Fruit fly (Drosophila melanogaster) S2 (cell line): ENCODE results near the gene Naa60.

Experiments used
- CG8478 ChIP-seq: fragments of >200 bp; optimal IDR thresholded peaks from 2 replicates; lab custom pipeline; 2018
- CTCF ChIP-seq, 2 experiments: fragments of >200 bp; optimal IDR thresholded peaks; 2 replicates each; lab custom pipeline; 2018

The Naa60 gene

dm6 chr3L:9694169-9694866 lies 32.4 kb upstream of the Naa60 start:
- TF ChIP-seq CTCF (optimal IDR thresholded peaks at IDR 0.05; lab: Kevin White, UChicago) (no peak), CG8478 (lab: Kevin White, UChicago) (no peak)

dm6 chr3L:9694867-9695236 lies 31.8 kb upstream of the Naa60 start:
- TF ChIP-seq CG8478 (lab: Kevin White, UChicago) (no peak), CTCF (optimal IDR thresholded peaks at IDR 0.05; lab: Kevin White, UChicago) (no peak)

dm6 chr3L:9695242-9695641 lies 31.5 kb upstream of the Naa60 start:
- TF ChIP-seq CG8478 (lab: Kevin White, UChicago): no peak
- TF ChIP-seq CTCF (optimal IDR thresholded peaks at IDR 0.05; lab: Kevin White, UChicago): no peak

dm6 chr3L:9695647-9696046 lies 31.0 kb upstream of the Naa60 start:
- TF ChIP-seq CG8478 (lab: Kevin White, UChicago): no peak
- TF ChIP-seq CTCF (optimal IDR thresholded peaks at IDR 0.05; lab: Kevin White, UChicago): no peak

dm6 chr3L:9696650-9697526 lies 29.8 kb upstream of the Naa60 start, which contains the start of gene Prps:
Prps (minus strand) TSS chr3L:9696700.
- no peak for TF ChIP-seq CTCF (optimal IDR thresholded peaks at IDR 0.05; lab: Kevin White, UChicago)
- TF ChIP-seq CG8478 (lab: Kevin White, UChicago): no peak

dm6 chr3L:9697527-9697883 lies 29.2 kb upstream of the Naa60 start:
- TF ChIP-seq CG8478 (lab: Kevin White, UChicago) (no peak), CTCF (optimal IDR thresholded peaks at IDR 0.05; lab: Kevin White, UChicago) (no peak)

dm6 chr3L:9698193-9698642 lies 28.5 kb upstream of the Naa60 start, which contains the start of gene Ubc4:
Ubc4 (plus strand) TSS chr3L:9698336.
- no peak for TF ChIP-seq CTCF (optimal IDR thresholded peaks at IDR 0.05; lab: Kevin White, UChicago)

dm6 chr3L:9703495-9703894 lies 23.2 kb upstream of the Naa60 start, which contains the start of gene CG6761:
CG6761 (minus strand) TSS chr3L:9703595.
- TF ChIP-seq CG8478 (lab: Kevin White, UChicago): no peak
- no peak for TF ChIP-seq CTCF (optimal IDR thresholded peaks at IDR 0.05; lab: Kevin White, UChicago)

dm6 chr3L:9704162-9704748 lies 22.4 kb upstream of the Naa60 start, which contains the start of gene CG16711:
CG16711 (plus strand) TSS chr3L:9704331.
- no peak for TF ChIP-seq CG8478 (lab: Kevin White, UChicago)
- no peak for TF ChIP-seq CTCF (optimal IDR thresholded peaks at IDR 0.05; lab: Kevin White, UChicago)

dm6 chr3L:9705591-9705990 lies 21.1 kb upstream of the Naa60 start:
- TF ChIP-seq CTCF (optimal IDR thresholded peaks at IDR 0.05; lab: Kevin White, UChicago) (no peak), CG8478 (lab: Kevin White, UChicago) (no peak)

- no peak for TF ChIP-seq CTCF (optimal IDR thresholded peaks at IDR 0.05; lab: Kevin White, UChicago)
- TF ChIP-seq CG8478 (lab: Kevin White, UChicago): no peak
Measured at dm6 chr3L:9708797-9709196, 17.9 kb upstream of the Naa60 start.

dm6 chr3L:9711203-9711602 lies 15.5 kb upstream of the Naa60 start:
- no peak for TF ChIP-seq CG8478 (lab: Kevin White, UChicago)
- no peak for TF ChIP-seq CTCF (optimal IDR thresholded peaks at IDR 0.05; lab: Kevin White, UChicago)

dm6 chr3L:9712066-9712789 lies 14.5 kb upstream of the Naa60 start:
- no peak for TF ChIP-seq CG8478 (lab: Kevin White, UChicago)

dm6 chr3L:9713383-9713827 lies 13.3 kb upstream of the Naa60 start, which contains the start of gene SH3PX1:
SH3PX1 (minus strand) TSS chr3L:9713827.
- no peak for TF ChIP-seq CG8478 (lab: Kevin White, UChicago)
- no peak for TF ChIP-seq CTCF (optimal IDR thresholded peaks at IDR 0.05; lab: Kevin White, UChicago)
